Fruit fly (Drosophila melanogaster): ENCODE results near the gene CG3309.
A peak's percentile ranks its signal among the peaks of the same experiment; 100 is the strongest.

The CG3309 gene

dm6 chrX:5329266-5329898, at the start of gene CG3309, which contains the start of gene XRCC1 (continued):
- peak; percentile 52; the same call in 1 of the 2 replicates for TF ChIP-seq CG7372 (GFP tag; IDR thresholded peaks at IDR 0.05)
- no peak for TF ChIP-seq CG18764 (GFP tag; optimal IDR thresholded peaks at IDR 0.05)
- TF ChIP-seq Ada2b (GFP tag; IDR thresholded peaks at IDR 0.05), result no peak
- peak; percentile 6 for TF ChIP-seq Lhr (GFP tag; optimal IDR thresholded peaks at IDR 0.05)
- peak; percentile 68 for TF ChIP-seq Sry-δ (GFP tag; optimal IDR thresholded peaks at IDR 0.05)
- TF ChIP-seq chm (GFP tag; IDR thresholded peaks at IDR 0.05), result no peak
- TF ChIP-seq CG2120 (GFP tag; optimal IDR thresholded peaks at IDR 0.05), result peak; percentile 47
- TF ChIP-seq CG5245 (GFP tag; optimal IDR thresholded peaks at IDR 0.05), result no peak
- TF ChIP-seq ham (GFP tag; IDR thresholded peaks at IDR 0.05), result no peak
- peak; percentile 55; the same call in 1 of the 2 replicates for TF ChIP-seq CG14014 (GFP tag; IDR thresholded peaks at IDR 0.05)
- no peak for TF ChIP-seq nerfin-1 (tag; optimal IDR thresholded peaks at IDR 0.05)
- TF ChIP-seq Sin3A (optimal IDR thresholded peaks at IDR 0.05), result no peak
- peak; percentile 65 for TF ChIP-seq CG14710 (tag; optimal IDR thresholded peaks at IDR 0.05)
- peak; percentile 50; the same call in 1 of the 2 replicates for TF ChIP-seq CG17328 (GFP tag; IDR thresholded peaks at IDR 0.05)
- TF ChIP-seq CG12942 (GFP tag; optimal IDR thresholded peaks at IDR 0.05), result peak; percentile 31
- TF ChIP-seq CG15073 (GFP tag; optimal IDR thresholded peaks at IDR 0.05), result no peak
- peak; percentile 33; the same call in 1 of the 2 replicates for TF ChIP-seq ranshi (GFP tag; IDR thresholded peaks at IDR 0.05)
- peak; percentile 94 for TF ChIP-seq Scr (GFP tag; IDR thresholded peaks at IDR 0.05; ENCODE audit: partially characterized antibody)
- TF ChIP-seq Asciz (GFP tag; optimal IDR thresholded peaks at IDR 0.05), result no peak
- no peak for TF ChIP-seq Dip3 (GFP tag; optimal IDR thresholded peaks at IDR 0.05)
- TF ChIP-seq grn (GFP tag; optimal IDR thresholded peaks at IDR 0.05), result no peak
- TF ChIP-seq CG6854 (GFP tag; optimal IDR thresholded peaks at IDR 0.05), result no peak
- TF ChIP-seq gcm2 (GFP tag; optimal IDR thresholded peaks at IDR 0.05), result no peak
- peak; percentile 35; the same call in 1 of the 2 replicates for TF ChIP-seq CG14441 (GFP tag; IDR thresholded peaks at IDR 0.05)
- peak; percentile 68 for TF ChIP-seq CG6689 (GFP tag; IDR thresholded peaks at IDR 0.05)
- no peak for TF ChIP-seq CG31388 (GFP tag; optimal IDR thresholded peaks at IDR 0.05)
- no peak for TF ChIP-seq CG17568 (GFP tag; optimal IDR thresholded peaks at IDR 0.05)
- peak; percentile 55 for TF ChIP-seq ato (GFP tag; IDR thresholded peaks at IDR 0.05; ENCODE audit: partially characterized antibody)
- no peak for TF ChIP-seq kah (GFP tag; optimal IDR thresholded peaks at IDR 0.05)
- TF ChIP-seq Ptx1 (GFP tag; IDR thresholded peaks at IDR 0.05), result peak; percentile 71
- TF ChIP-seq gem (tag; optimal IDR thresholded peaks at IDR 0.05), result peak; percentile 72
- TF ChIP-seq CG11085 (GFP tag; IDR thresholded peaks at IDR 0.05), result 0 out of 2 replicates have a peak, but pooled peaks have one; percentile 49
- TF ChIP-seq org-1 (GFP tag; optimal IDR thresholded peaks at IDR 0.05), result no peak
- TF ChIP-seq cwo (GFP tag; optimal IDR thresholded peaks at IDR 0.05), result no peak
- peak; percentile 66; the same call in 2 of the 3 replicates for TF ChIP-seq Aef1 (GFP tag; IDR thresholded peaks at IDR 0.05)
- TF ChIP-seq CG7556 (GFP tag; optimal IDR thresholded peaks at IDR 0.05), result peak; percentile 8
- TF ChIP-seq CG4820 (GFP tag; optimal IDR thresholded peaks at IDR 0.05), result peak; percentile 26
- no peak for TF ChIP-seq sima (GFP tag; optimal IDR thresholded peaks at IDR 0.05)
- no peak for TF ChIP-seq crc (GFP tag; optimal IDR thresholded peaks at IDR 0.05)
- no peak for TF ChIP-seq CG4854 (GFP tag; optimal IDR thresholded peaks at IDR 0.05)
- TF ChIP-seq CG8359 (GFP tag; optimal IDR thresholded peaks at IDR 0.05; ENCODE audit: borderline replicate concordance), result no peak
- TF ChIP-seq vfl (GFP tag; optimal IDR thresholded peaks at IDR 0.05), result no peak
- TF ChIP-seq Rx (GFP tag; IDR thresholded peaks at IDR 0.05), result 0 out of 2 replicates have a peak, but pooled peaks have one; percentile 13
- TF ChIP-seq gcm (GFP tag; optimal IDR thresholded peaks at IDR 0.05), result peak; percentile 7
- TF ChIP-seq gsb-n (tag; optimal IDR thresholded peaks at IDR 0.05), result peak; percentile 36
- TF ChIP-seq az2 (GFP tag; optimal IDR thresholded peaks at IDR 0.05), result peak; percentile 31
- TF ChIP-seq crol (GFP tag; IDR thresholded peaks at IDR 0.05), result no peak
- no peak for TF ChIP-seq repo (GFP tag; optimal IDR thresholded peaks at IDR 0.05)
- TF ChIP-seq CG1792 (GFP tag; optimal IDR thresholded peaks at IDR 0.05), result no peak
- no peak for TF ChIP-seq CG3065 (GFP tag; optimal IDR thresholded peaks at IDR 0.05)
- peak; percentile 45; the same call in 1 of the 3 replicates for TF ChIP-seq zfh1 (GFP tag; IDR thresholded peaks at IDR 0.05)
